Worm (Caenorhabditis elegans) whole organism, early embryonic: ENCODE results near the gene JC8.7.

Source experiments
- B0310.2 ChIP-seq: sonication (generic microtip); optimal IDR thresholded peaks from 2 replicates; lab custom pipeline; 2016; ENCODE audit warnings: mild to moderate bottlenecking, missing genetic modification characterization, missing compliant biosample characterization
- F13C5.2 ChIP-seq: sonication (generic microtip); optimal IDR thresholded peaks from 2 replicates; lab custom pipeline; 2017; ENCODE audit warnings: mild to moderate bottlenecking, missing genetic modification characterization, inconsistent platforms, missing compliant biosample characterization
- aly-1 ChIP-seq: sonication (generic microtip); optimal IDR thresholded peaks from 2 replicates; lab custom pipeline; 2016; ENCODE audit warnings: missing genetic modification characterization, missing compliant biosample characterization
- ama-1 ChIP-seq: fragments of 150-350 bp; optimal IDR thresholded peaks from 2 replicates; lab custom pipeline; 2014
- ceh-13 ChIP-seq: fragments of 200-800 bp; sonication (Bioruptor generic); optimal IDR thresholded peaks from 2 replicates; lab custom pipeline; 2018; ENCODE audit warnings: mild to moderate bottlenecking, missing genetic modification characterization, missing compliant biosample characterization
- ceh-36 ChIP-seq: sonication (generic microtip); optimal IDR thresholded peaks from 2 replicates; lab custom pipeline; 2016; ENCODE audit warnings: missing genetic modification characterization, inconsistent platforms, missing compliant biosample characterization
- ets-7 ChIP-seq: sonication (generic microtip); optimal IDR thresholded peaks from 2 replicates; lab custom pipeline; 2016; ENCODE audit warnings: missing genotype, missing genetic modification characterization, missing compliant biosample characterization
- flt-1 ChIP-seq: fragments of 200-800 bp; sonication (Bioruptor generic); IDR thresholded peaks from 2 replicates; pipeline ENCODE4 v1.3.6; 2022; ENCODE audit warnings: missing genetic modification characterization, missing compliant biosample characterization
- hmbx-1 ChIP-seq: sonication (generic microtip); optimal IDR thresholded peaks from 2 replicates; lab custom pipeline; 2016; ENCODE audit warnings: mild to moderate bottlenecking, missing genetic modification characterization, missing compliant biosample characterization
- hmg-4 ChIP-seq: fragments of 200-800 bp; sonication (Bioruptor generic); optimal IDR thresholded peaks from 2 replicates; lab custom pipeline; 2018; ENCODE audit warnings: mild to moderate bottlenecking, missing genetic modification characterization, missing compliant biosample characterization
- hnd-1 ChIP-seq: sonication (generic microtip); optimal IDR thresholded peaks from 2 replicates; lab custom pipeline; 2016; ENCODE audit warnings: missing genetic modification characterization, missing compliant biosample characterization
- pes-1 ChIP-seq: fragments of 200-800 bp; sonication (Bioruptor generic); IDR thresholded peaks from 2 replicates; pipeline ENCODE4 v1.3.6; 2022; ENCODE audit warnings: missing genetic modification reagents, missing genetic modification characterization, missing compliant biosample characterization
- scrt-1 ChIP-seq: fragments of 200-800 bp; sonication (Bioruptor generic); IDR thresholded peaks from 2 replicates; pipeline ENCODE4 v1.3.6; 2022; ENCODE audit warnings: missing genetic modification characterization, missing compliant biosample characterization
- sea-1 ChIP-seq: fragments of 200-800 bp; sonication (Bioruptor generic); conservative IDR thresholded peaks from 2 replicates; pipeline ENCODE4 v1.3.6; 2022; ENCODE audit warnings: missing genetic modification characterization, missing compliant biosample characterization
- tbx-11 ChIP-seq: fragments of 200-800 bp; sonication (Bioruptor generic); IDR thresholded peaks from 2 replicates; pipeline ENCODE4 v1.3.6; 2022; ENCODE audit warnings: missing genetic modification characterization, missing compliant biosample characterization
- tbx-37 ChIP-seq: fragments of 200-800 bp; sonication (Bioruptor generic); conservative IDR thresholded peaks from 2 replicates; pipeline ENCODE4 v1.3.6; 2022; ENCODE audit warnings: missing genetic modification reagents, missing genetic modification characterization, missing compliant biosample characterization
- tra-4 ChIP-seq: sonication (generic microtip); optimal IDR thresholded peaks from 2 replicates; lab custom pipeline; 2017; ENCODE audit warnings: missing genetic modification characterization, missing compliant biosample characterization

The JC8.7 gene

DNA sequence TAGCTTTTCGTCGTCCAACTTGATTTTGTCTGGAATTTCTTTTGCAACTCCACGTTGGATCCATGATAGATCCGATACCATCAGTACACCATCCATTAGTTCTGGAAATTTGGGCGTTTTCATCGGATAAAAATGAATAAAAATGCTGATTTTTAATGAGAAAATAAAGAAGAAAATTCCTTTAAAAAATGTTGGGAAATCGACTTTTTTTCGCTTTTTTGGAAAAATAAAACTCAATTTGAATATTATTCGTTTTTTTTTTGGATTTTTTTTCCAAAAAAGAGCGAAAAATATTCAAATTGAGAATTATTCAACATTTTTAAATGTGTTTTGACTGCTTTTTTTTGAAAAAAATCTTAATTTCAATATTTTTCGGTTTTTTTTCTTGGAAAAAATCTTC, 10.6 kb upstream of the JC8.7 start, which contains the start of gene pwp-1:
TSS of gene pwp-1 (minus strand) at position 101 of the 400 bp plus-strand sequence.
- no peak for TF ChIP-seq tbx-37
- no peak for TF ChIP-seq sea-1
- TF ChIP-seq hnd-1 = no peak
- no peak for TF ChIP-seq F13C5.2 (tag; lab: Kevin White, UChicago)
- TF ChIP-seq scrt-1 = no peak

DNA sequence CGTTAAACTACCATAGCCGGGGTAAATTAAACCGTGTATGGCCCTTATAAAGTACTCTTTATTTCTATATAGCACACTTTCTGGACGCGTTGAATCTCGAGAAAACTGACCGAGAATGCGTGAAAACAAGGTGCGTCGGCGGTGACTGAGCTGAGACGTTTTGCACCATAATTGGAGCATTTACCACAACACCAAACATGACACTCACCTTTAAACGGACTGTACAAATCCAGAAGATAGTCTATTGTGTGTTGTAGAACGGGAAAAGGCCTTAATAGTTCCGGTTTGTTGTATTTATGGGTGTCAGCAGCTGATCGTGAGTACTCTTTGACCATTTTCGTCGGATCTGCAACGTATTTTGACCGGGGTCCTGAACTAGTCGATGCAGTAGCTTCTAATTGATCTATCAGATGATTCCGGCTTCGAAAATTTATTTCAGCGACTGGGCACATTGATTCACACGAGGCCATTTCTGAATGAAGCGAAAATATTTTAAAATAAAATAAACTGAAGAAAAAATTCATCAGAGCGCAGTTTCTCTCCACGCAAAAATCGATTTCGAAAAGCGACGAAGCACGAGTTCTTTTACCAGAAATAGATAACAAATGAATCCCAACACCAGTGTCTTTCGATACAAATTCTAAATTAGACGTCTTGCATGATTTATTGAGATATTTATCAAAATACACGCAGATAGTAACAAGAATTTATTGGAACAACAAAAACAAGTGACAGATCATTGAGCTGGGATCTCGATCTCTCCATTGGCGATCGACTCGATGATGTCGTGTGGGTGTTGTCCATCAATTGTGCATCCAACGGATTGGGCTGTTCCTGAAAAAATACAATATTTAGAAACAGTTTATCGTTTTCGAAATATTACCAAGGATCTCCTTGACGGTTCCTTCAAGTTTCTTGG, 7.9 kb upstream of the JC8.7 start, which contains the start of gene tag-115:
TSS of gene tag-115 (minus strand) at position 472 of the 919 bp plus-strand sequence.
- TF ChIP-seq B0310.2 (tag; lab: Kevin White, UChicago) (no peak), flt-1 (GFP tag; lab: Robert Waterston, UW) (no peak), F13C5.2 (tag; lab: Kevin White, UChicago) (no peak), ets-7 (tag; lab: Kevin White, UChicago) (no peak)

DNA sequence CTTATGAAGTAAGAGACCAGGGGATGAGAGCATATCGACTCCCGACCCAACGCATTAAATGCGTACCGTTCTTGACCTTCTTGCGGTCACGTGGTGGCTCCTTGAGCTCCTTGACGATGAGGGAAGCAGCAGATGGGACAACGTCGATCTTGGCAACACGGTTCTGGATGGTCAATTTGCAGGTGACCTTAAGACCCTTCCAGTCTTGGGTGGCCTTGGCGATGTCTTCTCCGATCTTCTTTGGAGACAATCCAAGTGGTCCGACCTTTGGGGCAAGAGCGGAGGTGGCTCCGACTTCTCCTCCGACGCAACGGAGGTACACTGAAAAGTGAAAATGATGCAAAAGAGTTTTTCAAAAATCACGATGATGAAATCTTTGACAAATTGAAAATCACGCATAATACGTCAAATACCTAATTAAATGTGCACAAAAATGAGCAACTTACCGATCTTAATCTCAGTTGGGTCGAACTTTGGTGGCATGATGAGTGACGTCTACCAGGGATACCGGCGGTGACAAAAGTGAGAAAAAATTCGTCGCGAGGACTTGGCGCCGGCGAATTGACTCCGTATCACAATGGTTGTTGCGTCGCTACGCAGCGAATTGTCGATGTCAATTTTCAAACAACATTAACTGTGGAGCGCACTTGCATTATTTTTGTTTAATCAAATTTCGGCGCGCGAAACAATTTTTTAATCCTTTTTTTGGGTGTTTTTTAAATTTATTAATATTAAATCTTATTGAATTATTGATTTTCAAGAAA, 6.8 kb upstream of the JC8.7 start, which contains the start of gene rpl-12:
TSS of gene rpl-12 (minus strand) at position 574 of the 764 bp plus-strand sequence.
- TF ChIP-seq tra-4 (tag; lab: Kevin White, UChicago) (no peak), F13C5.2 (tag; lab: Kevin White, UChicago) (peak; percentile 92), hmbx-1 (tag; lab: Kevin White, UChicago) (no peak), hmg-4 (GFP tag; lab: Kevin White, UChicago) (peak; percentile 72), ets-7 (tag; lab: Kevin White, UChicago) (no peak), tbx-37 (peak; percentile 27; the same call in 1 of the 2 replicates), ama-1 (lab: Kevin White, UChicago) (no peak), sea-1 (peak; percentile 61; the same call in 1 of the 2 replicates), ceh-36 (tag; lab: Kevin White, UChicago) (peak; percentile 37), aly-1 (no peak), flt-1 (GFP tag; lab: Robert Waterston, UW) (peak; percentile 44; the same call in 1 of the 2 replicates), tbx-11 (GFP tag; lab: Robert Waterston, UW) (peak; percentile 47; the same call in 1 of the 2 replicates), scrt-1 (no peak), B0310.2 (tag; lab: Kevin White, UChicago) (no peak), ceh-13 (GFP tag; lab: Kevin White, UChicago) (no peak), pes-1 (GFP tag; lab: Robert Waterston, UW) (peak; percentile 65), hnd-1 (no peak)

DNA sequence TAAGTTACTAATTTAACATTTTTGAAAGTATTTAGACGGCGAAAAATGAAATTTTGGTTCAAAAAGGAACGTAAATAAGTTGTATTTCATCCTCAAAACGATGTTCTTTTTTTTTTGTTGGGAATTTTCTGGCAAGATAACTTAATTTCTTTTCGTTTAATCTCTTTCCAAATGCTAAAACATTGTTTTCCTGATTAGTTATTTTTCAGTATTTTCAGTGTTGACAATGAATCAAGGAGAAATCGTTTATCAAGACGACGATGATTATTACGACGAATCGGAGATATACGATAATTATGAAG, 6.3 kb upstream of the JC8.7 start, which contains the start of gene lin-54:
TSS of gene lin-54 (plus strand) at position 203 of the 302 bp plus-strand sequence.
- TF ChIP-seq hnd-1 (no peak), flt-1 (GFP tag; lab: Robert Waterston, UW) (no peak), pes-1 (GFP tag; lab: Robert Waterston, UW) (no peak), hmg-4 (GFP tag; lab: Kevin White, UChicago) (no peak), tra-4 (tag; lab: Kevin White, UChicago) (no peak), ama-1 (lab: Kevin White, UChicago) (no peak), ets-7 (tag; lab: Kevin White, UChicago) (no peak), tbx-37 (no peak)

DNA sequence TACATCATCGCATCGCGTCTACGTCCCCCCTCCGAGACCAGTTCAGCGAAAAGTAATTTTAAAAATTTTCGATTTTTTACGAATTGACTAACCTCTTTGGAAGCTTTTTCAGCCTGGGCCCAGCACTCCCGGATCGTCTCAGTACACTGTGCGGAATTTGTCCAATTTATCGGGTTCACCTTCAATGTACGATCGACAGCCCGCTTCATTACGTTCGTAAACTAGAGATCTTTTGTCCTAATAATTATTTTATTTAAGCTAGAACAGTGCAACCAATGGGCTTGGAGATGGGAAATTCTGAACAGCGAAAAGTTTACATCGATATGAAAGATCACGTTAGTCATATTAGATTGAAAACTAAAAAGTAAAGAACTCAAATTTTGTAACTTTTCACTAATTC, 5.7 kb upstream of the JC8.7 start:
- TF ChIP-seq scrt-1 (no peak), tbx-11 (GFP tag; lab: Robert Waterston, UW) (no peak), F13C5.2 (tag; lab: Kevin White, UChicago) (no peak)

DNA sequence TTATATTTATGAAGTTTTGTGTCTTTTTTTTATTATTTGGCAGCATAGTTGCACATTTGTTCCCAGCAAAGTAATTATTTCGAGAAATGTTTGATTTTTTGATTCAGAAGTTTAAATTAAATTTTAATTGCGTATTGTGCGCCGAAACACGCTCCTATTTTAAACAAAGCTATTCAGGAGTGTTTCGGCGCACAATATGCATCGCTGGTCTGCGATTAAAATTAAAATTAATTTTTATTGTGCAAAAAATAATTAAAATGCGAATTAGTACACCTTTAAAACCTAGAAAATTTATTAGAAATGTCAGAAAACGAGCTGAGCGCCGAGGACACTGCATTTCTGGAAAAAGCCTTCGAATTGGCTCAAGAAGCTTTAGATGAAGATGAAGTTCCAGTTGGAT, 3.7 kb upstream of the JC8.7 start, which contains the start of gene JC8.4:
TSS of gene JC8.4 (plus strand) at position 301 of the 400 bp plus-strand sequence.
- TF ChIP-seq pes-1 (GFP tag; lab: Robert Waterston, UW) (no peak), flt-1 (GFP tag; lab: Robert Waterston, UW) (no peak), ets-7 (tag; lab: Kevin White, UChicago) (no peak), ama-1 (lab: Kevin White, UChicago) (no peak), F13C5.2 (tag; lab: Kevin White, UChicago) (no peak), tbx-37 (no peak), scrt-1 (no peak), sea-1 (no peak)

DNA sequence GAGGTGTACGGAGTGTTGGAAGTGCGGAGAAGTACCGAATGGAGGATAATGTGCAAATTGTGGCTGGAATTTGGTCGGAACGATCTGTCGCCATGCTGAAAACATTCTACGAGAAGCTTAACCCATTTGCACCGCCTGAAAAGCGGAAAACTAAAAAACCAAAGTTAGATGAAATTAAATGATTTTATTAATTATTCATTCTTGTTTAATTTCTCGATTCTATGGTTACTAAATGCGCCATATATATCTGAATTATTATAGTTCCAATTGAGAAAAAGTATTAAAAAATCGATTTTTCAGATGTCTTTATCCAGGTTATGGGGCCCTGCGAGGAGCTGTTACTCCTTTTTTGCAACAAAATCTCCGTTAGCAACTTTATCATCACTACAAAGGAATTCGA, 3.0 kb upstream of the JC8.7 start, which contains the start of gene cox-11:
TSS of gene cox-11 (plus strand) at position 301 of the 400 bp plus-strand sequence.
- TF ChIP-seq scrt-1 (0 out of 2 replicates have a peak, but pooled peaks have one; percentile 7), tbx-11 (GFP tag; lab: Robert Waterston, UW) (no peak)

DNA sequence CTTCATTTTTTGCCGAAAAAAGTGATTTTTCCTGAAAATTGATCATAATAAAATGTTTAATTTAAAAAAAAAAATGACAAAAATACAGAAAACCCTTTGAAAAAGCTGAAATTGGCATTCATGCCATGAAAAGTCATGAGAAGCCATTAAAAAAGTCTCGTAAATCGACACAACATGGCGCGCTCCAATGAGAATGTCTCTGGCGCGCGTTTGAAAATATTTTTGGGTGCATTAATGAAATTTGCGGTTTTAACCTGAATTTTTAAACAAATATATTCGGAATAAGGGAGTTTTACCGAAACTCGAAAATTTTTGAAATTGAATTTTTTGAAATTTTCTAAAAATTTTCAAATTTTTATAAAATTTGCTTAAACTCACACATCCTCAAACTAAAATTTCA, 719 bp downstream of the JC8.7 start:
- no peak for TF ChIP-seq tbx-37
- TF ChIP-seq hmg-4 (GFP tag; lab: Kevin White, UChicago) = no peak
- no peak for TF ChIP-seq pes-1 (GFP tag; lab: Robert Waterston, UW)
- TF ChIP-seq sea-1 = no peak
- TF ChIP-seq ama-1 (lab: Kevin White, UChicago) = no peak
- TF ChIP-seq tbx-11 (GFP tag; lab: Robert Waterston, UW) = no peak
- no peak for TF ChIP-seq hnd-1
- TF ChIP-seq scrt-1 = no peak
- TF ChIP-seq tra-4 (tag; lab: Kevin White, UChicago) = no peak
- TF ChIP-seq aly-1 = no peak
- TF ChIP-seq ceh-13 (GFP tag; lab: Kevin White, UChicago) = no peak
- no peak for TF ChIP-seq F13C5.2 (tag; lab: Kevin White, UChicago)
- no peak for TF ChIP-seq flt-1 (GFP tag; lab: Robert Waterston, UW)
- TF ChIP-seq hmbx-1 (tag; lab: Kevin White, UChicago) = no peak
- no peak for TF ChIP-seq ceh-36 (tag; lab: Kevin White, UChicago)
- no peak for TF ChIP-seq ets-7 (tag; lab: Kevin White, UChicago)
